Worm (Caenorhabditis elegans) whole organism, early embryonic: ENCODE results near the gene pigg-1.

Source experiments
- B0310.2 ChIP-seq: sonication (generic microtip); optimal IDR thresholded peaks from 2 replicates; lab custom pipeline; 2016; ENCODE audit warnings: mild to moderate bottlenecking, missing genetic modification characterization, missing compliant biosample characterization
- aly-1 ChIP-seq: sonication (generic microtip); optimal IDR thresholded peaks from 2 replicates; lab custom pipeline; 2016; ENCODE audit warnings: missing genetic modification characterization, missing compliant biosample characterization
- ama-1 ChIP-seq: fragments of 150-350 bp; optimal IDR thresholded peaks from 2 replicates; lab custom pipeline; 2014
- ceh-36 ChIP-seq: sonication (generic microtip); optimal IDR thresholded peaks from 2 replicates; lab custom pipeline; 2016; ENCODE audit warnings: missing genetic modification characterization, inconsistent platforms, missing compliant biosample characterization
- flt-1 ChIP-seq: fragments of 200-800 bp; sonication (Bioruptor generic); IDR thresholded peaks from 2 replicates; pipeline ENCODE4 v1.3.6; 2022; ENCODE audit warnings: missing genetic modification characterization, missing compliant biosample characterization
- hmg-4 ChIP-seq: fragments of 200-800 bp; sonication (Bioruptor generic); optimal IDR thresholded peaks from 2 replicates; lab custom pipeline; 2018; ENCODE audit warnings: mild to moderate bottlenecking, missing genetic modification characterization, missing compliant biosample characterization
- pes-1 ChIP-seq: fragments of 200-800 bp; sonication (Bioruptor generic); IDR thresholded peaks from 2 replicates; pipeline ENCODE4 v1.3.6; 2022; ENCODE audit warnings: missing genetic modification reagents, missing genetic modification characterization, missing compliant biosample characterization
- sea-1 ChIP-seq: fragments of 200-800 bp; sonication (Bioruptor generic); conservative IDR thresholded peaks from 2 replicates; pipeline ENCODE4 v1.3.6; 2022; ENCODE audit warnings: missing genetic modification characterization, missing compliant biosample characterization
- tbx-37 ChIP-seq: fragments of 200-800 bp; sonication (Bioruptor generic); conservative IDR thresholded peaks from 2 replicates; pipeline ENCODE4 v1.3.6; 2022; ENCODE audit warnings: missing genetic modification reagents, missing genetic modification characterization, missing compliant biosample characterization

ce11 chrII:8566039-8566438 is 34.0 kb downstream of the pigg-1 start, which contains the start of gene stc-1:
- TF ChIP-seq ama-1 (lab: Kevin White, UChicago) (no peak), aly-1 (tag; lab: Kevin White, UChicago) (no peak), pes-1 (no peak), B0310.2 (no peak), flt-1 (no peak), ceh-36 (no peak), tbx-37 (GFP tag; lab: Robert Waterston, UW) (no peak), hmg-4 (GFP tag; lab: Kevin White, UChicago) (no peak), sea-1 (GFP tag; lab: Robert Waterston, UW) (no peak)
